Worm (Caenorhabditis elegans): ENCODE measurements around the gene sqt-1.

DNA sequence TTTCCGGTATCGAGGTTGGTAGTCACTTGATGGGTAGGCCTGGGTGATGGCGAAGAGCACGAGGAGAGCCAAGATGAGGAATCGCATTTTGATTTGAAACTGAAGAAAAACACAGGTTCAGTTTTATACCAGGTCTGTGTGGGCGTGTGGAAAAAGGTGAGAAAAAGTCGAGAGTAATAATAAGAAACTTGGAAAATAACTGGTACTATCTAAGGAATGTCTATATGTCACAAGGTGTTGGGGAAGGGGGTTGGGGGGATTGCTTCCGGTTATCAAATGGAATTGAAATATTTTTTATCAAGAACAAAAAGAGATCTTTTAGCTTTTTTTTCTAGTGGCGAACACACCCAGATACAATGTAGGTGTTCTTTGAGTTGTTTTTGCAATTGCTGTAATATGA, 18.0 kb downstream of the sqt-1 start, which contains the start of gene nlp-51:
- TF ChIP-seq him-1 (tag; optimal IDR thresholded peaks at IDR 0.05) (no peak), W03F9.2 (tag; optimal IDR thresholded peaks at IDR 0.05) (no peak), dao-5 (tag; optimal IDR thresholded peaks at IDR 0.05) (no peak)

Data from whole organism, L4/young adult.